Worm (Caenorhabditis elegans) whole organism, early embryonic: ENCODE data around the gene srd-40.
"Not testable (repeated sequence)": the region's sequence is repeated elsewhere in the genome, so short reads cannot be mapped to it uniquely, and the experiment has no call there.

Experiments
- B0310.2 ChIP-seq: sonication (generic microtip); optimal IDR thresholded peaks from 2 replicates; lab custom pipeline; 2016; ENCODE audit warnings: mild to moderate bottlenecking, missing genetic modification characterization, missing compliant biosample characterization
- F13C5.2 ChIP-seq: sonication (generic microtip); optimal IDR thresholded peaks from 2 replicates; lab custom pipeline; 2017; ENCODE audit warnings: mild to moderate bottlenecking, missing genetic modification characterization, inconsistent platforms, missing compliant biosample characterization
- aly-1 ChIP-seq: sonication (generic microtip); optimal IDR thresholded peaks from 2 replicates; lab custom pipeline; 2016; ENCODE audit warnings: missing genetic modification characterization, missing compliant biosample characterization
- ama-1 ChIP-seq: fragments of 150-350 bp; optimal IDR thresholded peaks from 2 replicates; lab custom pipeline; 2014
- ceh-13 ChIP-seq: fragments of 200-800 bp; sonication (Bioruptor generic); optimal IDR thresholded peaks from 2 replicates; lab custom pipeline; 2018; ENCODE audit warnings: mild to moderate bottlenecking, missing genetic modification characterization, missing compliant biosample characterization
- ceh-36 ChIP-seq: sonication (generic microtip); optimal IDR thresholded peaks from 2 replicates; lab custom pipeline; 2016; ENCODE audit warnings: missing genetic modification characterization, inconsistent platforms, missing compliant biosample characterization
- ets-7 ChIP-seq: sonication (generic microtip); optimal IDR thresholded peaks from 2 replicates; lab custom pipeline; 2016; ENCODE audit warnings: missing genotype, missing genetic modification characterization, missing compliant biosample characterization
- flt-1 ChIP-seq: fragments of 200-800 bp; sonication (Bioruptor generic); IDR thresholded peaks from 2 replicates; pipeline ENCODE4 v1.3.6; 2022; ENCODE audit warnings: missing genetic modification characterization, missing compliant biosample characterization
- hmbx-1 ChIP-seq: sonication (generic microtip); optimal IDR thresholded peaks from 2 replicates; lab custom pipeline; 2016; ENCODE audit warnings: mild to moderate bottlenecking, missing genetic modification characterization, missing compliant biosample characterization
- hmg-4 ChIP-seq: fragments of 200-800 bp; sonication (Bioruptor generic); optimal IDR thresholded peaks from 2 replicates; lab custom pipeline; 2018; ENCODE audit warnings: mild to moderate bottlenecking, missing genetic modification characterization, missing compliant biosample characterization
- hnd-1 ChIP-seq: sonication (generic microtip); optimal IDR thresholded peaks from 2 replicates; lab custom pipeline; 2016; ENCODE audit warnings: missing genetic modification characterization, missing compliant biosample characterization
- pes-1 ChIP-seq: fragments of 200-800 bp; sonication (Bioruptor generic); IDR thresholded peaks from 2 replicates; pipeline ENCODE4 v1.3.6; 2022; ENCODE audit warnings: missing genetic modification reagents, missing genetic modification characterization, missing compliant biosample characterization
- scrt-1 ChIP-seq: fragments of 200-800 bp; sonication (Bioruptor generic); IDR thresholded peaks from 2 replicates; pipeline ENCODE4 v1.3.6; 2022; ENCODE audit warnings: missing genetic modification characterization, missing compliant biosample characterization
- sea-1 ChIP-seq: fragments of 200-800 bp; sonication (Bioruptor generic); conservative IDR thresholded peaks from 2 replicates; pipeline ENCODE4 v1.3.6; 2022; ENCODE audit warnings: missing genetic modification characterization, missing compliant biosample characterization
- tbx-11 ChIP-seq: fragments of 200-800 bp; sonication (Bioruptor generic); IDR thresholded peaks from 2 replicates; pipeline ENCODE4 v1.3.6; 2022; ENCODE audit warnings: missing genetic modification characterization, missing compliant biosample characterization
- tbx-37 ChIP-seq: fragments of 200-800 bp; sonication (Bioruptor generic); conservative IDR thresholded peaks from 2 replicates; pipeline ENCODE4 v1.3.6; 2022; ENCODE audit warnings: missing genetic modification reagents, missing genetic modification characterization, missing compliant biosample characterization
- tra-4 ChIP-seq: sonication (generic microtip); optimal IDR thresholded peaks from 2 replicates; lab custom pipeline; 2017; ENCODE audit warnings: missing genetic modification characterization, missing compliant biosample characterization

srd-40 gene

ce11 chrX:12306565-12306964 is 17.0 kb upstream of the srd-40 start, which contains the start of gene phf-32:
TSS of gene phf-32 (plus strand) at chrX:12306865.
- no peak for TF ChIP-seq flt-1 (GFP tag; lab: Robert Waterston, UW)
- TF ChIP-seq B0310.2 (tag; lab: Kevin White, UChicago) = no peak
- TF ChIP-seq tra-4 (tag; lab: Kevin White, UChicago) = no peak

ce11 chrX:12308045-12308499 is 15.5 kb upstream of the srd-40 start, which contains the start of gene F17A2.16:
TSS of gene F17A2.16 (plus strand) at chrX:12308449.
- not testable (repeated sequence) for TF ChIP-seq tra-4 (tag; lab: Kevin White, UChicago); flt-1 (GFP tag; lab: Robert Waterston, UW); hmg-4 (GFP tag; lab: Kevin White, UChicago)

- no peak for TF ChIP-seq aly-1
- TF ChIP-seq ceh-13 (GFP tag; lab: Kevin White, UChicago) = no peak
- no peak for TF ChIP-seq ama-1 (lab: Kevin White, UChicago)
- no peak for TF ChIP-seq sea-1 (GFP tag; lab: Robert Waterston, UW)
- TF ChIP-seq tra-4 (tag; lab: Kevin White, UChicago) = no peak
- TF ChIP-seq hnd-1 (tag; lab: Kevin White, UChicago) = no peak
- TF ChIP-seq hmg-4 (GFP tag; lab: Kevin White, UChicago) = no peak
- no peak for TF ChIP-seq flt-1 (GFP tag; lab: Robert Waterston, UW)
- no peak for TF ChIP-seq hmbx-1 (tag; lab: Kevin White, UChicago)
- no peak for TF ChIP-seq B0310.2 (tag; lab: Kevin White, UChicago)
- TF ChIP-seq F13C5.2 (tag; lab: Kevin White, UChicago) = no peak
- TF ChIP-seq ets-7 (tag; lab: Kevin White, UChicago) = no peak
These were observed 9.8 kb upstream of the srd-40 start for ce11 chrX:12313779-12314178.

ce11 chrX:12314395-12314794 is 9.1 kb upstream of the srd-40 start:
- TF ChIP-seq scrt-1 (GFP tag; lab: Robert Waterston, UW) = no peak
- no peak for TF ChIP-seq flt-1 (GFP tag; lab: Robert Waterston, UW)
- no peak for TF ChIP-seq pes-1 (GFP tag; lab: Robert Waterston, UW)
- TF ChIP-seq tbx-37 = no peak

ce11 chrX:12315268-12315667 is 8.3 kb upstream of the srd-40 start, which contains the start of gene xtr-2:
TSS of gene xtr-2 (plus strand) at chrX:12315568.
- no peak for TF ChIP-seq ceh-13 (GFP tag; lab: Kevin White, UChicago)
- no peak for TF ChIP-seq F13C5.2 (tag; lab: Kevin White, UChicago)
- TF ChIP-seq tbx-37 = no peak
- TF ChIP-seq tbx-11 = no peak
- no peak for TF ChIP-seq ceh-36 (tag; lab: Kevin White, UChicago)
- TF ChIP-seq sea-1 (GFP tag; lab: Robert Waterston, UW) = no peak
- no peak for TF ChIP-seq ets-7 (tag; lab: Kevin White, UChicago)
- no peak for TF ChIP-seq B0310.2 (tag; lab: Kevin White, UChicago)
- no peak for TF ChIP-seq scrt-1 (GFP tag; lab: Robert Waterston, UW)
- no peak for TF ChIP-seq pes-1 (GFP tag; lab: Robert Waterston, UW)
- no peak for TF ChIP-seq hmbx-1 (tag; lab: Kevin White, UChicago)
- no peak for TF ChIP-seq hnd-1 (tag; lab: Kevin White, UChicago)
- no peak for TF ChIP-seq ama-1 (lab: Kevin White, UChicago)
- TF ChIP-seq flt-1 (GFP tag; lab: Robert Waterston, UW) = no peak
- no peak for TF ChIP-seq tra-4 (tag; lab: Kevin White, UChicago)
- no peak for TF ChIP-seq hmg-4 (GFP tag; lab: Kevin White, UChicago)

ce11 chrX:12317560-12317959 is 6.0 kb upstream of the srd-40 start:
- TF ChIP-seq B0310.2 (tag; lab: Kevin White, UChicago) = no peak
- no peak for TF ChIP-seq tbx-11
- TF ChIP-seq ets-7 (tag; lab: Kevin White, UChicago) = no peak
- TF ChIP-seq hmbx-1 (tag; lab: Kevin White, UChicago) = no peak
- TF ChIP-seq flt-1 (GFP tag; lab: Robert Waterston, UW) = no peak
- no peak for TF ChIP-seq ceh-36 (tag; lab: Kevin White, UChicago)
- no peak for TF ChIP-seq tra-4 (tag; lab: Kevin White, UChicago)

- no peak for TF ChIP-seq pes-1 (GFP tag; lab: Robert Waterston, UW)
- no peak for TF ChIP-seq F13C5.2 (tag; lab: Kevin White, UChicago)
- TF ChIP-seq ets-7 (tag; lab: Kevin White, UChicago) = no peak
- TF ChIP-seq hnd-1 (tag; lab: Kevin White, UChicago) = no peak
- no peak for TF ChIP-seq aly-1
- TF ChIP-seq ama-1 (lab: Kevin White, UChicago) = no peak
- TF ChIP-seq hmbx-1 (tag; lab: Kevin White, UChicago) = no peak
These were observed 2.8 kb upstream of the srd-40 start, which contains the start of gene ceh-40 for ce11 chrX:12320737-12321136. TSS of gene ceh-40 (minus strand) at chrX:12320777.

ce11 chrX:12321357-12321756 is 2.2 kb upstream of the srd-40 start, which contains the start of gene F17A2.13:
TSS of gene F17A2.13 (plus strand) at chrX:12321657.
- TF ChIP-seq hmbx-1 (tag; lab: Kevin White, UChicago) (no peak), F13C5.2 (tag; lab: Kevin White, UChicago) (no peak), sea-1 (GFP tag; lab: Robert Waterston, UW) (no peak), ama-1 (lab: Kevin White, UChicago) (no peak), tbx-11 (no peak), hnd-1 (tag; lab: Kevin White, UChicago) (no peak), aly-1 (no peak)
